Fruit fly (Drosophila melanogaster) whole organism, embryonic: ENCODE data around the gene CG5254.

ENCODE experiments used
- Abd-B ChIP-seq: fragments of 200-800 bp; sonication (Bioruptor generic); optimal IDR thresholded peaks from 2 replicates; lab custom pipeline; 2018; ENCODE audit warnings: missing biosample characterization, mild to moderate bottlenecking, missing genetic modification characterization, moderate library complexity
- Adf1 ChIP-seq: fragments of 200-800 bp; sonication (Bioruptor generic); IDR thresholded peaks from 2 replicates; pipeline ENCODE4 v1.3.6; 2022; ENCODE audit warnings: missing biosample characterization, missing genetic modification characterization
- BEAF-32 ChIP-seq: fragments of 200-800 bp; sonication (Bioruptor generic); optimal IDR thresholded peaks from 3 replicates; lab custom pipeline; 2017; ENCODE audit warnings: missing biosample characterization, missing genetic modification characterization, mild to moderate bottlenecking, moderate library complexity, missing genetic modification reagents
- Bgb ChIP-seq: fragments of 200-800 bp; sonication (Bioruptor generic); IDR thresholded peaks from 2 replicates; pipeline ENCODE4 v1.3.6; 2022; ENCODE audit warnings: missing biosample characterization, missing genetic modification characterization; ENCODE audit not compliant: partially characterized antibody
- CG14050 ChIP-seq: fragments of 200-800 bp; sonication (Bioruptor generic); IDR thresholded peaks from 3 replicates; pipeline ENCODE4 v1.3.6; 2022; ENCODE audit warnings: missing biosample characterization, missing genetic modification characterization
- CG15601 ChIP-seq: fragments of 200-800 bp; sonication (Bioruptor generic); optimal IDR thresholded peaks from 3 replicates; lab custom pipeline; 2019; ENCODE audit warnings: missing biosample characterization, mild to moderate bottlenecking, missing genetic modification characterization, moderate library complexity
- CG1603 ChIP-seq: fragments of 200-800 bp; sonication (Bioruptor generic); optimal IDR thresholded peaks from 2 replicates; lab custom pipeline; 2019; ENCODE audit warnings: missing biosample characterization, mild to moderate bottlenecking, missing genetic modification characterization, moderate library complexity
- CG17361 ChIP-seq: fragments of 200-800 bp; sonication (Bioruptor generic); IDR thresholded peaks from 3 replicates; pipeline ENCODE4 v1.3.6; 2022; ENCODE audit warnings: missing biosample characterization, missing genetic modification characterization
- CG31388 ChIP-seq: fragments of 200-800 bp; sonication (Bioruptor generic); optimal IDR thresholded peaks from 2 replicates; lab custom pipeline; 2016; ENCODE audit warnings: missing biosample characterization, missing genetic modification characterization
- CG33557 ChIP-seq: fragments of 200-800 bp; sonication (Bioruptor generic); optimal IDR thresholded peaks from 2 replicates; lab custom pipeline; 2019; ENCODE audit warnings: missing biosample characterization, mild to moderate bottlenecking, missing genetic modification characterization, moderate library complexity
- CG34224 ChIP-seq: fragments of 200-800 bp; sonication (Bioruptor generic); IDR thresholded peaks from 3 replicates; pipeline ENCODE4 v1.3.6; 2022; ENCODE audit warnings: missing biosample characterization, missing genetic modification characterization; ENCODE audit not compliant: partially characterized antibody
- CG4854 ChIP-seq: fragments of 200-800 bp; sonication (Bioruptor generic); optimal IDR thresholded peaks from 2 replicates; lab custom pipeline; 2016; ENCODE audit warnings: missing biosample characterization, missing genetic modification characterization, inconsistent platforms
- CG6791 ChIP-seq: fragments of 200-800 bp; sonication (Bioruptor generic); IDR thresholded peaks from 3 replicates; pipeline ENCODE4 v1.3.6; 2022; ENCODE audit warnings: missing biosample characterization, missing genetic modification characterization; ENCODE audit not compliant: partially characterized antibody
- CG8924 ChIP-seq: fragments of 200-800 bp; optimal IDR thresholded peaks from 3 replicates; lab custom pipeline; 2019; ENCODE audit warnings: missing biosample characterization, mild to moderate bottlenecking, missing genetic modification characterization, moderate library complexity
- CG9932 ChIP-seq: fragments of 200-800 bp; sonication (Bioruptor generic); IDR thresholded peaks from 2 replicates; pipeline ENCODE4 v1.3.6; 2022; ENCODE audit warnings: missing biosample characterization, missing genetic modification characterization
- CTCF ChIP-seq: fragments of 200-800 bp; sonication (Bioruptor generic); optimal IDR thresholded peaks from 2 replicates; lab custom pipeline; 2017; ENCODE audit warnings: missing biosample characterization, mild to moderate bottlenecking, missing genetic modification characterization, moderate library complexity
- Fer2 ChIP-seq: fragments of 200-800 bp; sonication (Bioruptor generic); optimal IDR thresholded peaks from 2 replicates; lab custom pipeline; 2018; ENCODE audit warnings: missing biosample characterization, mild to moderate bottlenecking, missing genetic modification characterization, moderate library complexity
- Fer3 ChIP-seq: fragments of 200-800 bp; sonication (Bioruptor generic); optimal IDR thresholded peaks from 2 replicates; lab custom pipeline; 2018; ENCODE audit warnings: missing biosample characterization, mild to moderate bottlenecking, missing genetic modification characterization, moderate library complexity
- Gsc ChIP-seq: fragments of 200-800 bp; sonication (Bioruptor generic); IDR thresholded peaks from 2 replicates; pipeline ENCODE4 v1.3.6; 2022; ENCODE audit warnings: missing biosample characterization, missing genetic modification characterization
- HLH4C ChIP-seq: fragments of 200-800 bp; sonication (Bioruptor generic); IDR thresholded peaks from 3 replicates; pipeline ENCODE4 v1.3.6; 2022; ENCODE audit warnings: missing biosample characterization, missing genetic modification characterization; ENCODE audit not compliant: partially characterized antibody
- Jarid2 ChIP-seq: fragments of 200-800 bp; sonication (Bioruptor generic); optimal IDR thresholded peaks from 3 replicates; lab custom pipeline; 2017; ENCODE audit warnings: mild to moderate bottlenecking, missing biosample characterization, missing genetic modification reagents, missing genetic modification characterization
- Lhr ChIP-seq: fragments of 200-800 bp; sonication (Bioruptor generic); optimal IDR thresholded peaks from 3 replicates; lab custom pipeline; 2017; ENCODE audit warnings: mild to moderate bottlenecking, missing biosample characterization, missing genetic modification reagents, missing genetic modification characterization
- MBD-R2 ChIP-seq: fragments of 200-800 bp; sonication (Bioruptor generic); IDR thresholded peaks from 2 replicates; pipeline ENCODE4 v1.3.6; 2022; ENCODE audit warnings: missing biosample characterization, missing genetic modification characterization
- Meics ChIP-seq: fragments of 200-800 bp; sonication (Bioruptor generic); optimal IDR thresholded peaks from 2 replicates; lab custom pipeline; 2017; ENCODE audit warnings: missing biosample characterization, mild to moderate bottlenecking, missing genetic modification characterization
- Mes4 ChIP-seq: fragments of 200-800 bp; sonication (Bioruptor generic); optimal IDR thresholded peaks from 2 replicates; lab custom pipeline; 2016; ENCODE audit warnings: missing biosample characterization, missing genetic modification characterization
- NK7.1 ChIP-seq: fragments of 200-800 bp; sonication (Bioruptor generic); optimal IDR thresholded peaks from 3 replicates; lab custom pipeline; 2016; ENCODE audit warnings: missing biosample characterization, missing genetic modification characterization
- Scr ChIP-seq: fragments of 200-800 bp; sonication (Bioruptor generic); IDR thresholded peaks from 2 replicates; pipeline ENCODE4 v1.3.6; 2022; ENCODE audit warnings: missing biosample characterization, missing genetic modification characterization; ENCODE audit not compliant: partially characterized antibody
- ase ChIP-seq: fragments of 200-800 bp; sonication (Bioruptor generic); IDR thresholded peaks from 3 replicates; pipeline ENCODE4 v1.3.6; 2022; ENCODE audit warnings: missing biosample characterization, missing genetic modification characterization
- ato ChIP-seq: fragments of 200-800 bp; sonication (Bioruptor generic); IDR thresholded peaks from 2 replicates; pipeline ENCODE4 v1.3.6; 2022; ENCODE audit warnings: missing biosample characterization, missing genetic modification characterization; ENCODE audit not compliant: partially characterized antibody
- bbx ChIP-seq: fragments of 200-800 bp; sonication (Bioruptor generic); IDR thresholded peaks from 2 replicates; pipeline ENCODE4 v1.3.6; 2022; ENCODE audit warnings: missing biosample characterization, missing genetic modification characterization; ENCODE audit not compliant: partially characterized antibody
- caup ChIP-seq: fragments of 200-800 bp; sonication (Bioruptor generic); optimal IDR thresholded peaks from 3 replicates; lab custom pipeline; 2017; ENCODE audit warnings: missing biosample characterization, mild to moderate bottlenecking, missing genetic modification characterization, moderate library complexity; ENCODE audit not compliant: severe bottlenecking
- chif ChIP-seq, 2 experiments: fragments of 200-800 bp; sonication (Bioruptor generic); optimal IDR thresholded peaks; 3 replicates each; lab custom pipeline; 2016; ENCODE audit warnings: missing biosample characterization in 2 of 2, missing genetic modification characterization in 2 of 2
- da ChIP-seq: fragments of 200-800 bp; sonication (Bioruptor generic); optimal IDR thresholded peaks from 2 replicates; lab custom pipeline; 2016; ENCODE audit warnings: missing biosample characterization, missing genetic modification characterization
- dm ChIP-seq: fragments of 200-800 bp; sonication (Bioruptor generic); optimal IDR thresholded peaks from 3 replicates; lab custom pipeline; 2016; ENCODE audit warnings: missing biosample characterization, missing genetic modification characterization
- dysf ChIP-seq: fragments of 200-800 bp; sonication (Bioruptor generic); IDR thresholded peaks from 3 replicates; pipeline ENCODE4 v1.3.6; 2022; ENCODE audit warnings: missing biosample characterization, missing genetic modification characterization
- fd64A ChIP-seq: fragments of 200-800 bp; sonication (Bioruptor generic); optimal IDR thresholded peaks from 3 replicates; lab custom pipeline; 2018; ENCODE audit warnings: missing biosample characterization, mild to moderate bottlenecking, missing genetic modification characterization
- gfzf ChIP-seq: fragments of 200-800 bp; sonication (Bioruptor generic); optimal IDR thresholded peaks from 2 replicates; lab custom pipeline; 2016; ENCODE audit warnings: missing biosample characterization, mild to moderate bottlenecking, missing genetic modification characterization, moderate library complexity
- inv ChIP-seq: fragments of 200-800 bp; sonication (Bioruptor generic); IDR thresholded peaks from 2 replicates; pipeline ENCODE4 v1.3.6; 2022; ENCODE audit warnings: missing biosample characterization, missing genetic modification characterization; ENCODE audit not compliant: partially characterized antibody
- klu ChIP-seq: fragments of 200-800 bp; sonication (Bioruptor generic); IDR thresholded peaks from 2 replicates; pipeline ENCODE4 v1.3.6; 2022; ENCODE audit warnings: missing biosample characterization, missing genetic modification characterization
- knrl ChIP-seq: fragments of 200-800 bp; sonication (Bioruptor generic); IDR thresholded peaks from 3 replicates; pipeline ENCODE4 v1.3.6; 2022; ENCODE audit warnings: missing biosample characterization, missing genetic modification characterization; ENCODE audit not compliant: partially characterized antibody
- lola ChIP-seq, 3 experiments: fragments of >200 bp in 2 of 3; fragments of 200-800 bp in 1 of 3; sonication (Bioruptor generic) in 1 of 3; optimal IDR thresholded peaks; 2 replicates each; lab custom pipeline; 2017 to 2019; ENCODE audit warnings: missing biosample characterization in 3 of 3, missing genetic modification characterization in 3 of 3, mild to moderate bottlenecking in 1 of 3, moderate library complexity in 1 of 3
- pan ChIP-seq, 4 experiments: fragments of >200 bp in 3 of 4; fragments of 200-800 bp in 1 of 4; sonication (Bioruptor generic) in 1 of 4; optimal IDR thresholded peaks in 3 of 4; IDR thresholded peaks in 1 of 4; 2 replicates each; pipeline versions ENCODE4 v1.3.6 to Lab custom; 2017 to 2022; ENCODE audit warnings: missing biosample characterization in 2 of 4, missing genetic modification characterization in 2 of 4, mixed read lengths in 1 of 4
- pb ChIP-seq: fragments of 200-800 bp; sonication (Bioruptor generic); optimal IDR thresholded peaks from 3 replicates; lab custom pipeline; 2016; ENCODE audit warnings: missing biosample characterization, missing genetic modification characterization
- pita ChIP-seq: fragments of 200-800 bp; sonication (Bioruptor generic); optimal IDR thresholded peaks from 2 replicates; lab custom pipeline; 2017; ENCODE audit warnings: missing biosample characterization, mild to moderate bottlenecking, missing genetic modification characterization
- repo ChIP-seq: fragments of 200-800 bp; sonication (Bioruptor generic); optimal IDR thresholded peaks from 2 replicates; lab custom pipeline; 2016; ENCODE audit warnings: missing biosample characterization, missing genetic modification characterization
- tx ChIP-seq: fragments of 200-800 bp; sonication (Bioruptor generic); optimal IDR thresholded peaks from 2 replicates; lab custom pipeline; 2016; ENCODE audit warnings: missing biosample characterization, missing genetic modification characterization
- usp ChIP-seq: fragments of >200 bp; optimal IDR thresholded peaks from 2 replicates; lab custom pipeline; 2017; ENCODE audit warnings: missing biosample characterization, missing genetic modification characterization
- vvl ChIP-seq: fragments of 200-800 bp; sonication (Bioruptor generic); IDR thresholded peaks from 2 replicates; pipeline ENCODE4 v1.3.6; 2022; ENCODE audit warnings: missing biosample characterization, missing genetic modification characterization
- wdn ChIP-seq: fragments of 200-800 bp; sonication (Bioruptor generic); IDR thresholded peaks from 2 replicates; pipeline ENCODE4 v1.3.6; 2022; ENCODE audit warnings: missing biosample characterization, missing genetic modification characterization

Gene CG5254

DNA sequence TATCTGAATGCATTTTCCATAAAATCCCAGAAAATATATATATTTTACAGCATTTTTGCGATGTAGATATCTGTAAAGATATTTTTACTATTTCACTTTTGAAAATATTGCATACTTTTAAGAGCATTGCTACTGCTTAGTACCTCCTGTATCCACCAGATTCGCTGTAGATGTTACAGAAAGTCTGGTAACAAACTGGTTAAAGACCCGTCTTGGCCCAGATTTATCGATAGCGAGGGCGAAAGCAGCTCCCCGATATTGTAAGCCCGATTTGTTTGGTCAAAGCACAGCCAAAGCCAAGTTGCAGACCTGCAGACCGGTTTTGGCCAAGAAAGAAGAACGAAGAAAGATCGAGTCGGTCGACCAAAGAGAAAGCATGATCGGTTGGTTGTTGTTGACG lies 34.3 kb downstream of the CG5254 start, which contains the start of gene tw (continued):
- TF ChIP-seq CG15601 (no peak), ato (GFP tag; lab: Robert Waterston, UW) (0 out of 2 replicates have a peak, but pooled peaks have one; percentile 34), CTCF (GFP tag; lab: Kevin White, UChicago) (peak; percentile 92), CG34224 (GFP tag; lab: Robert Waterston, UW) (peak; percentile 27; the same call in 1 of the 3 replicates), MBD-R2 (GFP tag; lab: Robert Waterston, UW) (peak; percentile 31; the same call in 1 of the 2 replicates), Fer3 (no peak), CG31388 (GFP tag; lab: Kevin White, UChicago) (no peak), pan (optimal IDR thresholded peaks at IDR 0.05; lab: Kevin White, UChicago) (no peak), pan (GFP tag; optimal IDR thresholded peaks at IDR 0.05 in 1 of 2, IDR thresholded peaks at IDR 0.05 in 1 of 2) (no peak), HLH4C (GFP tag; lab: Robert Waterston, UW) (peak; percentile 29; the same call in 1 of the 3 replicates), CG33557 (GFP tag; lab: Kevin White, UChicago) (no peak), NK7.1 (GFP tag; lab: Kevin White, UChicago) (no peak), lola (GFP tag; optimal IDR thresholded peaks at IDR 0.05; lab: Kevin White, UChicago) (no peak), inv (GFP tag; lab: Robert Waterston, UW) (0 out of 2 replicates have a peak, but pooled peaks have one; percentile 6), gfzf (GFP tag; lab: Kevin White, UChicago) (peak; percentile 4), Scr (GFP tag; lab: Robert Waterston, UW) (peak; percentile 50; the same call in 1 of the 2 replicates), klu (GFP tag; lab: Robert Waterston, UW) (no peak), BEAF-32 (peak; percentile 52), knrl (GFP tag; lab: Robert Waterston, UW) (peak; percentile 40; the same call in 2 of the 3 replicates), chif (GFP tag; optimal IDR thresholded peaks at IDR 0.05; lab: Kevin White, UChicago) (no peak), vvl (GFP tag; lab: Robert Waterston, UW) (0 out of 2 replicates have a peak, but pooled peaks have one; percentile 16), fd64A (GFP tag; lab: Kevin White, UChicago) (no peak), dysf (no peak), pita (GFP tag; lab: Kevin White, UChicago) (peak; percentile 27), Bgb (GFP tag; lab: Robert Waterston, UW) (peak; percentile 58; the same call in 1 of the 2 replicates), bbx (GFP tag; lab: Robert Waterston, UW) (peak; percentile 72), CG4854 (GFP tag; lab: Kevin White, UChicago) (no peak), tx (no peak), Abd-B (GFP tag; lab: Kevin White, UChicago) (no peak), CG9932 (no peak), CG6791 (GFP tag; lab: Robert Waterston, UW) (peak; percentile 59; the same call in 2 of the 3 replicates), usp (GFP tag; lab: Kevin White, UChicago) (no peak), Fer2 (tag; lab: Kevin White, UChicago) (no peak), Lhr (GFP tag; lab: Kevin White, UChicago) (peak; percentile 13), CG14050 (GFP tag; lab: Robert Waterston, UW) (no peak), repo (GFP tag; lab: Kevin White, UChicago) (no peak), dm (no peak), pb (GFP tag; lab: Kevin White, UChicago) (no peak)

DNA sequence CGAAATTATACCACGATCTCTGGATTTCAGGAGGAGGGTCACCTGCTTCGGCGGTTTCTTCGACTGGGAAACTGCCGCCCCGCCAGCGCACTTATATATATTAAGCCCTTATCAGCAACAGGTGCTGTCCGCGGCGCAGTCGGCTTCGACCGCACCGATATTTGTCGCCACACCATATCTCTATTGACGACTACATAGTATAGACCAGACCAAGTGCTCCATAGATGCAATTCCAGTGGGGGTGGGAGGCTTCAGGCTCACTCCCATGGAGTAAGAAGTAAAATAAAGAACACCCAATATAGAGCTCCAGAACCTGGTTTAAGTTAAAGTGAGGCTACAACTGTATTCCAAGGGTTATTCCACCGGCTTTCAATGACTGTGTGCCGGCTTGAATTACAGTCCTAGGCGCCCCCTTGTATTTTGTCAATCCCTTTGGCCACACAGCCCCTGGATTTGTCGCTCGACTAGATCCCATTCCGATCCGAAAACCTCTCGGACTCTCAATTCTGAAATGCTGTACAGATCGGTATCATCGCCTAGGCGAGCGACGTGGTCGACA lies 40.0 kb downstream of the CG5254 start, which contains the start of gene CG13360:
Gene CG13360, minus strand, starts transcription at position 51 of the 559 bp plus-strand sequence.
- TF ChIP-seq Meics, result no peak
- no peak for TF ChIP-seq ase (GFP tag; lab: Robert Waterston, UW)
- no peak for TF ChIP-seq caup (GFP tag; lab: Kevin White, UChicago)
- no peak for TF ChIP-seq CG17361 (GFP tag; lab: Robert Waterston, UW)
- TF ChIP-seq Adf1 (GFP tag; lab: Robert Waterston, UW), result no peak
- TF ChIP-seq Gsc (GFP tag; lab: Robert Waterston, UW), result no peak
- no peak for TF ChIP-seq da (GFP tag; lab: Kevin White, UChicago)
- no peak for TF ChIP-seq Mes4 (GFP tag; lab: Kevin White, UChicago)
- TF ChIP-seq lola (GFP tag; optimal IDR thresholded peaks at IDR 0.05; lab: Kevin White, UChicago), result no peak
- no peak for TF ChIP-seq wdn (GFP tag; lab: Robert Waterston, UW)
- TF ChIP-seq Jarid2 (GFP tag; lab: Kevin White, UChicago), result no peak
- TF ChIP-seq CG1603, result no peak
- no peak for TF ChIP-seq CG8924 (tag; lab: Kevin White, UChicago)
